Comparison of ENCODE assay signal across 3 fruit fly cellular contexts in genomic region chr3R:23345057-23345776, dm6.
A peak's percentile ranks its signal among the peaks of the same experiment; 100 is the strongest.
TF ChIP-seq lines count a peak whose summit lies in the region.

No protein-coding gene starts in this region.

- no peak for TF ChIP-seq CTCF in whole organism, embryonic (GFP tag; optimal IDR thresholded peaks at IDR 0.05; lab: Kevin White, UChicago)

TF ChIP-seq in whole organism, embryonic, 481 proteins besides CTCF, POLR2A, EP300 and RAD21 (continues in another document):
- TF ChIP-seq gem (tag; optimal IDR thresholded peaks at IDR 0.05; lab: Kevin White, UChicago) (peak; percentile 76), Trl (optimal IDR thresholded peaks at IDR 0.05; lab: Kevin White, UChicago) (peak in 1 of 2 experiments; percentile 13), Trl (GFP tag; optimal IDR thresholded peaks at IDR 0.05; lab: Kevin White, UChicago) (no peak), CG7271 (tag; optimal IDR thresholded peaks at IDR 0.05; lab: Kevin White, UChicago) (peak; percentile 55), Dip2 (GFP tag; IDR thresholded peaks at IDR 0.05; lab: Robert Waterston, UW) (no peak), Gsc (GFP tag; IDR thresholded peaks at IDR 0.05; lab: Robert Waterston, UW) (no peak), C15 (GFP tag; IDR thresholded peaks at IDR 0.05; lab: Robert Waterston, UW) (no peak), CG1603 (tag; optimal IDR thresholded peaks at IDR 0.05; lab: Kevin White, UChicago) (no peak), CG11247 (GFP tag; IDR thresholded peaks at IDR 0.05; lab: Robert Waterston, UW) (no peak), Fer2 (tag; optimal IDR thresholded peaks at IDR 0.05; lab: Kevin White, UChicago) (no peak), vnd (GFP tag; IDR thresholded peaks at IDR 0.05; lab: Robert Waterston, UW; ENCODE audit: partially characterized antibody) (no peak), Taf1 (GFP tag; IDR thresholded peaks at IDR 0.05; lab: Robert Waterston, UW) (no peak), jigr1 (GFP tag; IDR thresholded peaks at IDR 0.05; lab: Robert Waterston, UW) (no peak), phol (tag; optimal IDR thresholded peaks at IDR 0.05; lab: Kevin White, UChicago) (peak; percentile 69), dmrt99B (tag; optimal IDR thresholded peaks at IDR 0.05; lab: Kevin White, UChicago) (peak; percentile 10), run (tag; optimal IDR thresholded peaks at IDR 0.05; lab: Kevin White, UChicago) (no peak), sug (tag; optimal IDR thresholded peaks at IDR 0.05; lab: Kevin White, UChicago) (no peak), HmgD (GFP tag; optimal IDR thresholded peaks at IDR 0.05; lab: Kevin White, UChicago) (no peak), insv (GFP tag; optimal IDR thresholded peaks at IDR 0.05; lab: Kevin White, UChicago) (no peak), CG1233 (GFP tag; optimal IDR thresholded peaks at IDR 0.05; lab: Kevin White, UChicago) (peak; percentile 10), tap (tag; optimal IDR thresholded peaks at IDR 0.05; lab: Kevin White, UChicago) (peak; percentile 4), zen (tag; optimal IDR thresholded peaks at IDR 0.05; lab: Kevin White, UChicago) (peak; percentile 59), CG2678 (tag; optimal IDR thresholded peaks at IDR 0.05; lab: Kevin White, UChicago) (peak; percentile 43), CG32767 (GFP tag; IDR thresholded peaks at IDR 0.05; lab: Robert Waterston, UW) (0 out of 2 replicates have a peak, but pooled peaks have one; percentile 15), Kr (GFP tag; optimal IDR thresholded peaks at IDR 0.05; lab: Kevin White, UChicago) (peak; percentile 56), CG12236 (GFP tag; optimal IDR thresholded peaks at IDR 0.05; lab: Kevin White, UChicago) (no peak), CG17802 (tag; optimal IDR thresholded peaks at IDR 0.05; lab: Kevin White, UChicago) (no peak), sens (GFP tag; lab: Kevin White, UChicago) (peak; percentile 88), Doc3 (GFP tag; IDR thresholded peaks at IDR 0.05; lab: Robert Waterston, UW; ENCODE audit: partially characterized antibody) (no peak), CG2712 (tag; optimal IDR thresholded peaks at IDR 0.05; lab: Kevin White, UChicago) (peak; percentile 83), CG2202 (tag; optimal IDR thresholded peaks at IDR 0.05; lab: Kevin White, UChicago) (peak; percentile 45)

TF ChIP-seq in whole organism, prepupa, 60 proteins besides CTCF, POLR2A, EP300 and RAD21 (continues in another document):
- TF ChIP-seq Met (GFP tag; optimal IDR thresholded peaks at IDR 0.05; lab: Kevin White, UChicago) (no peak), lz (GFP tag; optimal IDR thresholded peaks at IDR 0.05; lab: Kevin White, UChicago) (no peak), Hr38 (GFP tag; optimal IDR thresholded peaks at IDR 0.05; lab: Kevin White, UChicago) (no peak), CG31627 (GFP tag; optimal IDR thresholded peaks at IDR 0.05; lab: Kevin White, UChicago) (no peak), Eip75B (GFP tag; optimal IDR thresholded peaks at IDR 0.05; lab: Kevin White, UChicago) (peak; percentile 56), Sox102F (GFP tag; optimal IDR thresholded peaks at IDR 0.05; lab: Kevin White, UChicago) (no peak), CG15336 (GFP tag; IDR thresholded peaks at IDR 0.05; lab: Robert Waterston, UW) (peak; percentile 81), CG11762 (GFP tag; optimal IDR thresholded peaks at IDR 0.05; lab: Kevin White, UChicago; ENCODE audit: insufficient read depth) (peak; percentile 23), Blimp-1 (GFP tag; optimal IDR thresholded peaks at IDR 0.05; lab: Kevin White, UChicago) (no peak), Eip93F (GFP tag; optimal IDR thresholded peaks at IDR 0.05; lab: Kevin White, UChicago) (no peak), CG8319 (GFP tag; optimal IDR thresholded peaks at IDR 0.05; lab: Kevin White, UChicago) (no peak), topi (GFP tag; optimal IDR thresholded peaks at IDR 0.05; lab: Kevin White, UChicago) (no peak), Sox14 (GFP tag; optimal IDR thresholded peaks at IDR 0.05; lab: Kevin White, UChicago) (peak; percentile 46), CG8119 (GFP tag; IDR thresholded peaks at IDR 0.05; lab: Robert Waterston, UW) (peak; percentile 81), CG3919 (GFP tag; optimal IDR thresholded peaks at IDR 0.05; lab: Kevin White, UChicago) (peak; percentile 58), vri (GFP tag; optimal IDR thresholded peaks at IDR 0.05; lab: Kevin White, UChicago) (no peak), fkh (GFP tag; optimal IDR thresholded peaks at IDR 0.05; lab: Kevin White, UChicago) (no peak), CG10631 (GFP tag; optimal IDR thresholded peaks at IDR 0.05; lab: Kevin White, UChicago) (peak; percentile 67), net (GFP tag; optimal IDR thresholded peaks at IDR 0.05; lab: Kevin White, UChicago) (peak; percentile 37), CG32006 (GFP tag; optimal IDR thresholded peaks at IDR 0.05; lab: Kevin White, UChicago) (peak; percentile 76), CG6808 (GFP tag; optimal IDR thresholded peaks at IDR 0.05; lab: Kevin White, UChicago) (peak; percentile 62), CG6854 (GFP tag; optimal IDR thresholded peaks at IDR 0.05; lab: Kevin White, UChicago) (no peak), Hr4 (GFP tag; optimal IDR thresholded peaks at IDR 0.05; lab: Kevin White, UChicago) (peak; percentile 55), dsx (GFP tag; optimal IDR thresholded peaks at IDR 0.05; lab: Kevin White, UChicago; ENCODE audit: poor library complexity, severe bottlenecking) (peak; percentile 76), CG11902 (GFP tag; optimal IDR thresholded peaks at IDR 0.05; lab: Kevin White, UChicago) (no peak), Ets21C (GFP tag; optimal IDR thresholded peaks at IDR 0.05; lab: Kevin White, UChicago) (no peak), esn (GFP tag; optimal IDR thresholded peaks at IDR 0.05; lab: Kevin White, UChicago) (no peak), CG8632 (GFP tag; optimal IDR thresholded peaks at IDR 0.05; lab: Kevin White, UChicago) (peak; percentile 17), Hr39 (GFP tag; optimal IDR thresholded peaks at IDR 0.05; lab: Kevin White, UChicago) (no peak), Sox15 (GFP tag; optimal IDR thresholded peaks at IDR 0.05; lab: Kevin White, UChicago) (no peak), svp (GFP tag; lab: Kevin White, UChicago) (no peak), CG6163 (GFP tag; IDR thresholded peaks at IDR 0.05; lab: Robert Waterston, UW) (peak; percentile 58; the same call in 2 of the 3 replicates), CG4318 (GFP tag; optimal IDR thresholded peaks at IDR 0.05; lab: Kevin White, UChicago) (peak; percentile 26)

TF ChIP-seq in whole organism, pupa, 21 proteins besides CTCF, POLR2A, EP300 and RAD21:
- no peak for TF ChIP-seq D1 (tag; optimal IDR thresholded peaks at IDR 0.05; lab: Kevin White, UChicago)
- peak; percentile 56 for TF ChIP-seq Pif1A (GFP tag; optimal IDR thresholded peaks at IDR 0.05; lab: Kevin White, UChicago)
- TF ChIP-seq EcR (GFP tag; optimal IDR thresholded peaks at IDR 0.05; lab: Kevin White, UChicago): peak; percentile 34
- TF ChIP-seq CG8301 (tag; optimal IDR thresholded peaks at IDR 0.05; lab: Kevin White, UChicago): peak; percentile 75
- no peak for TF ChIP-seq Snoo (tag; optimal IDR thresholded peaks at IDR 0.05; lab: Kevin White, UChicago)
- peak; percentile 46; the same call in 1 of the 2 replicates for TF ChIP-seq CG32121 (GFP tag; IDR thresholded peaks at IDR 0.05; lab: Robert Waterston, UW)
- peak; percentile 5 for TF ChIP-seq Pif1B (GFP tag; optimal IDR thresholded peaks at IDR 0.05; lab: Kevin White, UChicago)
- TF ChIP-seq Ets98B (GFP tag; IDR thresholded peaks at IDR 0.05; lab: Robert Waterston, UW): peak; percentile 58
- TF ChIP-seq CG8159 (tag; optimal IDR thresholded peaks at IDR 0.05; lab: Kevin White, UChicago): peak; percentile 82
- peak; percentile 77 for TF ChIP-seq CG15710 (tag; optimal IDR thresholded peaks at IDR 0.05; lab: Kevin White, UChicago)
- TF ChIP-seq CG14655 (GFP tag; optimal IDR thresholded peaks at IDR 0.05; lab: Kevin White, UChicago): peak; percentile 84
- 0 out of 2 replicates have a peak, but pooled peaks have one; percentile 38 for TF ChIP-seq rn (GFP tag; IDR thresholded peaks at IDR 0.05; lab: Robert Waterston, UW)
- TF ChIP-seq CG4496 (GFP tag; IDR thresholded peaks at IDR 0.05; lab: Robert Waterston, UW): peak; percentile 67; the same call in 2 of the 3 replicates
- TF ChIP-seq CG12605 (GFP tag; IDR thresholded peaks at IDR 0.05; lab: Robert Waterston, UW): peak; percentile 59
- no peak for TF ChIP-seq fd96Ca (GFP tag; IDR thresholded peaks at IDR 0.05; lab: Robert Waterston, UW)
- TF ChIP-seq CG17806 (tag; optimal IDR thresholded peaks at IDR 0.05; lab: Kevin White, UChicago): peak; percentile 77
- peak; percentile 72 for TF ChIP-seq CG34367 (tag; optimal IDR thresholded peaks at IDR 0.05; lab: Kevin White, UChicago)
- peak; percentile 25 for TF ChIP-seq gl (tag; optimal IDR thresholded peaks at IDR 0.05; lab: Kevin White, UChicago)
- TF ChIP-seq CG9948 (tag; optimal IDR thresholded peaks at IDR 0.05; lab: Kevin White, UChicago): peak; percentile 81
- TF ChIP-seq CG13204 (GFP tag; optimal IDR thresholded peaks at IDR 0.05; lab: Kevin White, UChicago): peak; percentile 36
- no peak for TF ChIP-seq CG10348 (GFP tag; IDR thresholded peaks at IDR 0.05; lab: Robert Waterston, UW)

Comparison
In these comparisons a context has a peak if more than half of its experiments do, and no peak if none do; other contexts are left out.
1. Of the 7 proteins assayed by ChIP-seq in both whole organism, embryonic and whole organism, prepupa: peak only in whole organism, embryonic: Blimp-1; only in whole organism, prepupa: Gug and Lpt; in both: none; in neither: 4.